Fruit fly (Drosophila melanogaster): Measurements from ENCODE around the gene CG45101.

The CG45101 gene

DNA sequence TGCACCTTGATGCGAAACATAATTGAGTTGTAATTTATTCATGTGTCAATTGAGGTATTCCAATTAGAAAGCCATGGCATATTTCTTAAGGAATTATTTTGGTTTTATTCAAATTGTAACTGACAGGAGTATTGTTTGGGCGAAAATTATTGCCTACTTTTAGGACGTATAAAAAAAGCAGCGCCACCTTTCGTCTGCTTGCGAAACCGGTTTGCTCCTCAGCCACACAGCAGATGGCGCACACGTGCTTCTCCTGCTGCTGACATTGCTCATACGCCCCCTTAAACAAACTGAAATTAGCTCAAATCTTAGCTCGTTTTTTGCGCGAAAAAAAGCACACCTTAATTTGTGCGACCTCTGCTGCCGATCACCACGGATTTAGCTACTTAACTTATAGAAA is 16.9 kb upstream of the CG45101 start (continued):
- TF ChIP-seq tin (GFP tag; optimal IDR thresholded peaks at IDR 0.05) (peak; percentile 83), kah (GFP tag; optimal IDR thresholded peaks at IDR 0.05) (peak; percentile 42), B-H2 (GFP tag; optimal IDR thresholded peaks at IDR 0.05) (peak; percentile 71), bab2 (GFP tag; optimal IDR thresholded peaks at IDR 0.05) (peak; percentile 78), Sry-δ (GFP tag; optimal IDR thresholded peaks at IDR 0.05) (peak; percentile 44), CG30403 (GFP tag; optimal IDR thresholded peaks at IDR 0.05) (peak; percentile 82), yki (optimal IDR thresholded peaks at IDR 0.05) (no peak), esg (GFP tag; conservative IDR thresholded peaks at IDR 0.05) (no peak), Ravus (GFP tag; IDR thresholded peaks at IDR 0.05) (no peak), CG15479 (GFP tag; optimal IDR thresholded peaks at IDR 0.05) (no peak), Vsx1 (GFP tag; optimal IDR thresholded peaks at IDR 0.05) (peak; percentile 83), Gsc (GFP tag; IDR thresholded peaks at IDR 0.05) (no peak), B-H1 (GFP tag; IDR thresholded peaks at IDR 0.05) (no peak; the same call in 2 of the 3 replicates), fu2 (GFP tag; optimal IDR thresholded peaks at IDR 0.05) (peak; percentile 45), CG13424 (tag; optimal IDR thresholded peaks at IDR 0.05) (peak; percentile 69), GATAe (GFP tag; conservative IDR thresholded peaks at IDR 0.05) (no peak), row (GFP tag; IDR thresholded peaks at IDR 0.05) (peak; percentile 33; the same call in 1 of the 3 replicates), CG17186 (GFP tag; optimal IDR thresholded peaks at IDR 0.05) (no peak), corto (GFP tag; optimal IDR thresholded peaks at IDR 0.05) (no peak), sqz (GFP tag; optimal IDR thresholded peaks at IDR 0.05) (peak; percentile 68), sna (GFP tag; IDR thresholded peaks at IDR 0.05; ENCODE audit: partially characterized antibody) (no peak), CG9609 (GFP tag; optimal IDR thresholded peaks at IDR 0.05) (peak; percentile 76), Hey (tag; optimal IDR thresholded peaks at IDR 0.05) (peak; percentile 30), CG11696 (GFP tag; IDR thresholded peaks at IDR 0.05) (no peak), CG4854 (GFP tag; optimal IDR thresholded peaks at IDR 0.05) (peak; percentile 64), Lim3 (GFP tag; IDR thresholded peaks at IDR 0.05) (no peak), sens-2 (GFP tag; IDR thresholded peaks at IDR 0.05) (peak; percentile 76), E2f1 (GFP tag; IDR thresholded peaks at IDR 0.05) (peak; percentile 63), schlank (tag; optimal IDR thresholded peaks at IDR 0.05) (peak; percentile 42), CG2199 (GFP tag; IDR thresholded peaks at IDR 0.05) (peak; percentile 94), grn (GFP tag; optimal IDR thresholded peaks at IDR 0.05) (no peak), ase (GFP tag; IDR thresholded peaks at IDR 0.05) (peak; percentile 82; the same call in 2 of the 3 replicates), Eip74EF (GFP tag; optimal IDR thresholded peaks at IDR 0.05) (no peak), CG9437 (GFP tag; optimal IDR thresholded peaks at IDR 0.05) (no peak), CG18262 (tag; optimal IDR thresholded peaks at IDR 0.05) (peak; percentile 63), eve (GFP tag; optimal IDR thresholded peaks at IDR 0.05) (no peak), Oli (tag; optimal IDR thresholded peaks at IDR 0.05) (peak; percentile 54), Scr (GFP tag; IDR thresholded peaks at IDR 0.05; ENCODE audit: partially characterized antibody) (no peak), CG16863 (GFP tag; optimal IDR thresholded peaks at IDR 0.05) (peak; percentile 81), chif (GFP tag; optimal IDR thresholded peaks at IDR 0.05) (peak; percentile 60 to 90), Mrtf (GFP tag; IDR thresholded peaks at IDR 0.05) (peak; percentile 82), CG13296 (GFP tag; optimal IDR thresholded peaks at IDR 0.05) (peak; percentile 4), H15 (GFP tag; IDR thresholded peaks at IDR 0.05) (peak; percentile 77), CG10366 (GFP tag; IDR thresholded peaks at IDR 0.05) (peak; percentile 60), CG15601 (tag; optimal IDR thresholded peaks at IDR 0.05) (peak; percentile 39), ac (GFP tag; optimal IDR thresholded peaks at IDR 0.05) (peak; percentile 44), ken (GFP tag; IDR thresholded peaks at IDR 0.05) (peak; percentile 80; the same call in 2 of the 3 replicates), CG1529 (GFP tag; optimal IDR thresholded peaks at IDR 0.05) (peak; percentile 48), CG12299 (tag; optimal IDR thresholded peaks at IDR 0.05) (no peak), fru (optimal IDR thresholded peaks at IDR 0.05) (no peak), CG32532 (GFP tag; IDR thresholded peaks at IDR 0.05) (peak; percentile 92), TFAM (GFP tag; optimal IDR thresholded peaks at IDR 0.05) (no peak)

Measured in whole organism, embryonic.